Worm (Caenorhabditis elegans): ENCODE data around the gene cyb-2.1.

ce11 chrIV:11026648-11027047 is 40.9 kb downstream of the cyb-2.1 start:
- peak in 1 of 2 experiments; percentile 45 for TF ChIP-seq lsy-2 (tag; optimal IDR thresholded peaks at IDR 0.05)
- TF ChIP-seq fkh-10 (GFP tag; optimal IDR thresholded peaks at IDR 0.05) = peak; percentile 32
- TF ChIP-seq nhr-41 (GFP tag; IDR thresholded peaks at IDR 0.05) = no peak
- TF ChIP-seq unc-62 (GFP tag; optimal IDR thresholded peaks at IDR 0.05 in 1 of 2) = no peak
- TF ChIP-seq unc-62 (tag; optimal IDR thresholded peaks at IDR 0.05) = no peak
- no peak for TF ChIP-seq ceh-82 (tag; optimal IDR thresholded peaks at IDR 0.05)
- TF ChIP-seq pqm-1 (tag; optimal IDR thresholded peaks at IDR 0.05) = no peak
- no peak for TF ChIP-seq mdl-1 (tag; optimal IDR thresholded peaks at IDR 0.05)
- TF ChIP-seq Y75B8A.6 (GFP tag; IDR thresholded peaks at IDR 0.05) = no peak
- no peak for TF ChIP-seq egl-43 (GFP tag; IDR thresholded peaks at IDR 0.05)
- no peak for TF ChIP-seq lin-1 (GFP tag; IDR thresholded peaks at IDR 0.05)
- TF ChIP-seq nhr-237 (tag; optimal IDR thresholded peaks at IDR 0.05) = no peak
- TF ChIP-seq dpl-1 (GFP tag; optimal IDR thresholded peaks at IDR 0.05) = peak; percentile 23
- no peak for TF ChIP-seq ceh-62 (tag; optimal IDR thresholded peaks at IDR 0.05)
- no peak for TF ChIP-seq lir-3 (tag; optimal IDR thresholded peaks at IDR 0.05)
